Worm (Caenorhabditis elegans) whole organism, L3 larva: ENCODE results near the gene mrps-9.

Experiments
- R02D3.7 ChIP-seq: fragments of 150-350 bp; optimal IDR thresholded peaks from 2 replicates; lab custom pipeline; 2014; ENCODE audit warnings: missing biosample characterization, missing genetic modification characterization
- ZK546.5 ChIP-seq: sonication (generic microtip); optimal IDR thresholded peaks from 2 replicates; lab custom pipeline; 2017; ENCODE audit warnings: missing biosample characterization, missing genetic modification characterization
- aly-2 ChIP-seq: fragments of 150-350 bp; optimal IDR thresholded peaks from 2 replicates; lab custom pipeline; 2014; ENCODE audit warnings: missing biosample characterization, missing genetic modification characterization
- ama-1 ChIP-seq: fragments of 150-350 bp; optimal IDR thresholded peaks from 2 replicates; lab custom pipeline; 2018
- ceh-16 ChIP-seq: sonication (generic microtip); optimal IDR thresholded peaks from 2 replicates; lab custom pipeline; 2017; ENCODE audit warnings: missing biosample characterization, missing genetic modification characterization
- ceh-28 ChIP-seq: fragments of 150-350 bp; optimal IDR thresholded peaks from 2 replicates; lab custom pipeline; 2014; ENCODE audit warnings: missing biosample characterization, missing genetic modification reagents, missing genetic modification characterization
- ceh-82 ChIP-seq: fragments of 150-350 bp; optimal IDR thresholded peaks from 2 replicates; lab custom pipeline; 2014; ENCODE audit warnings: missing biosample characterization, missing genetic modification characterization
- ceh-9 ChIP-seq: sonication (generic microtip); optimal IDR thresholded peaks from 2 replicates; lab custom pipeline; 2018; ENCODE audit warnings: missing biosample characterization, missing genetic modification characterization
- daf-12 ChIP-seq: fragments of 150-350 bp; optimal IDR thresholded peaks from 2 replicates; lab custom pipeline; 2014; ENCODE audit warnings: missing biosample characterization, missing genetic modification reagents, missing genetic modification characterization
- egl-27 ChIP-seq: sonication (generic microtip); optimal IDR thresholded peaks from 4 replicates; lab custom pipeline; 2017; ENCODE audit warnings: missing biosample characterization, missing genetic modification reagents, missing genetic modification characterization
- egl-5 ChIP-seq: fragments of 150-350 bp; optimal IDR thresholded peaks from 2 replicates; lab custom pipeline; 2017; ENCODE audit warnings: missing biosample characterization, missing genetic modification reagents, missing genetic modification characterization, inconsistent platforms
- elt-1 ChIP-seq: fragments of 150-350 bp; optimal IDR thresholded peaks from 2 replicates; lab custom pipeline; 2014; ENCODE audit warnings: missing biosample characterization, missing genetic modification characterization
- elt-2 ChIP-seq: sonication (generic microtip); optimal IDR thresholded peaks from 2 replicates; lab custom pipeline; 2016; ENCODE audit warnings: missing genetic modification reagents, mild to moderate bottlenecking, missing genetic modification characterization, missing compliant biosample characterization
- elt-3 ChIP-seq, 3 experiments: fragments of 150-350 bp in 1 of 3; sonication (generic microtip) in 2 of 3; optimal IDR thresholded peaks; 2 replicates in 2 of 3; 4 replicates in 1 of 3; lab custom pipeline; 2014 to 2017; ENCODE audit warnings: missing biosample characterization in 3 of 3, missing genetic modification characterization in 3 of 3
- eor-1 ChIP-seq, 2 experiments: fragments of 150-350 bp; optimal IDR thresholded peaks; 2 replicates each; lab custom pipeline; 2014 to 2018; ENCODE audit warnings: missing biosample characterization in 2 of 2, missing genetic modification characterization in 2 of 2
- fkh-10 ChIP-seq: sonication (generic microtip); optimal IDR thresholded peaks from 2 replicates; lab custom pipeline; 2017; ENCODE audit warnings: missing biosample characterization, missing genetic modification reagents, missing genetic modification characterization
- fkh-2 ChIP-seq: fragments of 150-350 bp; optimal IDR thresholded peaks from 2 replicates; lab custom pipeline; 2014; ENCODE audit warnings: missing biosample characterization, missing genetic modification reagents, missing genetic modification characterization
- fos-1 ChIP-seq: fragments of 150-350 bp; optimal IDR thresholded peaks from 2 replicates; lab custom pipeline; 2014; ENCODE audit warnings: missing biosample characterization, missing genetic modification characterization
- hmg-11 ChIP-seq: sonication (generic microtip); optimal IDR thresholded peaks from 2 replicates; lab custom pipeline; 2016; ENCODE audit warnings: missing genetic modification characterization, missing compliant biosample characterization
- lin-15B ChIP-seq: fragments of 150-350 bp; optimal IDR thresholded peaks from 2 replicates; lab custom pipeline; 2014; ENCODE audit warnings: missing biosample characterization, missing genetic modification characterization
- lin-39 ChIP-seq: fragments of 150-350 bp; optimal IDR thresholded peaks from 2 replicates; lab custom pipeline; 2018; ENCODE audit warnings: missing biosample characterization, missing genetic modification reagents, missing genetic modification characterization
- mdl-1 ChIP-seq: fragments of 150-350 bp; optimal IDR thresholded peaks from 2 replicates; lab custom pipeline; 2014; ENCODE audit warnings: missing biosample characterization, missing genetic modification characterization
- mml-1 ChIP-seq: fragments of 150-350 bp; sonication (generic microtip); optimal IDR thresholded peaks from 3 replicates; lab custom pipeline; 2014; ENCODE audit warnings: missing biosample characterization, missing genetic modification characterization
- nfya-1 ChIP-seq: sonication (generic microtip); optimal IDR thresholded peaks from 2 replicates; lab custom pipeline; 2017; ENCODE audit warnings: missing genetic modification characterization, mild to moderate bottlenecking, missing compliant biosample characterization, antibody characterized with exemption, moderate library complexity; ENCODE audit not compliant: insufficient read depth
- nhr-11 ChIP-seq: fragments of 150-350 bp; optimal IDR thresholded peaks from 2 replicates; lab custom pipeline; 2014; ENCODE audit warnings: missing biosample characterization, missing genetic modification characterization
- nhr-12 ChIP-seq: fragments of 150-350 bp; optimal IDR thresholded peaks from 2 replicates; lab custom pipeline; 2014; ENCODE audit warnings: missing biosample characterization, missing genetic modification characterization
- nhr-237 ChIP-seq: fragments of 150-350 bp; optimal IDR thresholded peaks from 2 replicates; lab custom pipeline; 2014; ENCODE audit warnings: missing biosample characterization, missing genetic modification characterization
- nhr-25 ChIP-seq: sonication (generic microtip); optimal IDR thresholded peaks from 2 replicates; lab custom pipeline; 2017; ENCODE audit warnings: missing biosample characterization, missing genetic modification characterization
- nhr-43 ChIP-seq: sonication (generic microtip); optimal IDR thresholded peaks from 2 replicates; lab custom pipeline; 2016; ENCODE audit warnings: mild to moderate bottlenecking, missing genetic modification characterization, missing compliant biosample characterization; ENCODE audit not compliant: poor library complexity, severe bottlenecking
- nhr-67 ChIP-seq: fragments of 150-350 bp; optimal IDR thresholded peaks from 2 replicates; lab custom pipeline; 2014; ENCODE audit warnings: missing biosample characterization, missing genetic modification characterization
- nhr-76 ChIP-seq: fragments of 150-350 bp; sonication (generic microtip); optimal IDR thresholded peaks from 5 replicates; lab custom pipeline; 2014; ENCODE audit warnings: missing biosample characterization, missing genetic modification characterization
- nhr-77 ChIP-seq: fragments of 150-350 bp; optimal IDR thresholded peaks from 2 replicates; lab custom pipeline; 2014; ENCODE audit warnings: missing biosample characterization, missing genetic modification characterization
- pqm-1 ChIP-seq: fragments of 150-350 bp; optimal IDR thresholded peaks from 2 replicates; lab custom pipeline; 2017; ENCODE audit warnings: missing biosample characterization, missing genetic modification characterization, inconsistent platforms
- sea-2 ChIP-seq: fragments of 150-350 bp; sonication (generic microtip); optimal IDR thresholded peaks from 4 replicates; lab custom pipeline; 2014; ENCODE audit warnings: missing biosample characterization, missing genetic modification reagents, missing genetic modification characterization
- skn-1 ChIP-seq: fragments of 150-350 bp; optimal IDR thresholded peaks from 2 replicates; lab custom pipeline; 2014; ENCODE audit warnings: missing biosample characterization, missing genetic modification characterization
- snpc-4 ChIP-seq: fragments of 150-350 bp; optimal IDR thresholded peaks from 2 replicates; lab custom pipeline; 2014; ENCODE audit warnings: missing biosample characterization, missing genetic modification characterization
- tbx-2 ChIP-seq: sonication (generic microtip); optimal IDR thresholded peaks from 2 replicates; lab custom pipeline; 2016; ENCODE audit warnings: mild to moderate bottlenecking, missing genetic modification characterization, missing compliant biosample characterization
- unc-39 ChIP-seq: sonication (generic microtip); optimal IDR thresholded peaks from 4 replicates; lab custom pipeline; 2017; ENCODE audit warnings: missing biosample characterization, missing genetic modification characterization
- unc-62 ChIP-seq: fragments of 150-350 bp; sonication (generic microtip); optimal IDR thresholded peaks from 4 replicates; lab custom pipeline; 2014; ENCODE audit warnings: missing biosample characterization, missing genetic modification reagents, missing genetic modification characterization
- zag-1 ChIP-seq: fragments of 150-350 bp; optimal IDR thresholded peaks from 2 replicates; lab custom pipeline; 2014; ENCODE audit warnings: missing biosample characterization, missing genetic modification characterization
- ztf-11 ChIP-seq: fragments of 150-350 bp; optimal IDR thresholded peaks from 2 replicates; lab custom pipeline; 2014; ENCODE audit warnings: missing biosample characterization, missing genetic modification characterization
- ztf-4 ChIP-seq: fragments of 150-350 bp; optimal IDR thresholded peaks from 2 replicates; lab custom pipeline; 2014; ENCODE audit warnings: missing biosample characterization, missing genetic modification characterization

Gene mrps-9

DNA sequence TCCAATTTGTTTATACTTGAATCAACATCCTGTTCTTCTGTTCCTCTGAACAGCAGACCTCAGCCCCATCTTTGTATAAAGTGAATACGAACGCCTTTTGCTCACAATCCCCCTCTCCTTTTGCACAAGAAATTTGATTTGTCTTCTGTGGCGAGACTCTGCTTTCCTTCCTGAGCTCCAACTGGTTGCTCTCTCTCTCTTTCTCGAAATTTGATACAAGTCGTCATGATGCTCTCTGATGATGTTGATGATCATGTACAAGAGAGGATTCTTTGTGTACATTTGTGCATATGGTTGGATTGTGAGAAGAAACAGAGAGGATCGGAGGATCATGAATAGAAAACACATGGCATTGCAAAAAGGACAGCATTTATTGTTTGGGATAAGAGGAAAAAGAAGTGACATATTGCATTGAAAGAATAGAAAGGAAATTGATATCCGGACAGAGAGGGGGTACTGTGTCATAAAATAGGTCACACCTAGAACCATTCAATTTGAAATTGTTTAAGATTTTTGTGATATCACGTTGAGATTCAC lies 35.1 kb downstream of the mrps-9 start:
- TF ChIP-seq mdl-1 (tag; lab: Kevin White, UChicago) (no peak), ztf-11 (tag; lab: Kevin White, UChicago) (no peak), hmg-11 (tag; lab: Kevin White, UChicago) (no peak), R02D3.7 (tag; lab: Kevin White, UChicago) (no peak), elt-3 (tag; optimal IDR thresholded peaks at IDR 0.05; lab: Kevin White, UChicago) (no peak), nhr-67 (tag; lab: Kevin White, UChicago) (no peak), ceh-16 (tag; lab: Kevin White, UChicago) (no peak), lin-15B (tag; lab: Kevin White, UChicago) (no peak), elt-1 (no peak), ZK546.5 (tag; lab: Kevin White, UChicago) (no peak), nhr-43 (no peak)
- TF ChIP-seq, all 47 proteins: peak for 0

ce11 chrIII:8303440-8303839 lies 37.6 kb downstream of the mrps-9 start:
- TF ChIP-seq snpc-4 (tag; lab: Kevin White, UChicago) (no peak), ceh-16 (tag; lab: Kevin White, UChicago) (no peak), fkh-10 (no peak), ztf-11 (tag; lab: Kevin White, UChicago) (no peak), R02D3.7 (tag; lab: Kevin White, UChicago) (no peak), lin-39 (tag; lab: Kevin White, UChicago) (no peak), mml-1 (no peak)
- TF ChIP-seq, all 47 proteins: peak for 0

DNA sequence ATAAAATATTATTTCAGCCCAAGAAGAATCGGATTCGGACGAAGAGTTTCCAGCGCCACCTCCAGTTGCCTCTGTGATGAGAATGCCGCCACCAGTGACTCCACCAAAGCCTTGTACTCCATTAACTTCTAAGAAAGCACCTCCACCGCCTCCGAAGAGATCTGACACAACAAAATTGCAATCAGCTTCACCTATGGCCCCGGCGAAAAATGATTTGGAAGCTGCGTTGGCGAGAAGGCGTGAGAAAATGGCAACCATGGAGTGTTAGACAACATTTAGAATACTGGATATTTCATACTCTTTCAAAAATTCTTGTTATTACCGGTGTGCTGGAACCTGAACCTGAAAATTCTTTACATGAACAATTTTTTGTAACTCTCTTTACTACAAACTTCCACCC lies 39.4 kb downstream of the mrps-9 start:
- TF ChIP-seq ceh-82 (tag; lab: Kevin White, UChicago) (no peak), ama-1 (no peak), zag-1 (tag; lab: Kevin White, UChicago) (no peak), sea-2 (no peak), nhr-77 (tag; lab: Kevin White, UChicago) (no peak), unc-62 (no peak), lin-39 (tag; lab: Kevin White, UChicago) (no peak), nhr-12 (tag; lab: Kevin White, UChicago) (no peak)

DNA sequence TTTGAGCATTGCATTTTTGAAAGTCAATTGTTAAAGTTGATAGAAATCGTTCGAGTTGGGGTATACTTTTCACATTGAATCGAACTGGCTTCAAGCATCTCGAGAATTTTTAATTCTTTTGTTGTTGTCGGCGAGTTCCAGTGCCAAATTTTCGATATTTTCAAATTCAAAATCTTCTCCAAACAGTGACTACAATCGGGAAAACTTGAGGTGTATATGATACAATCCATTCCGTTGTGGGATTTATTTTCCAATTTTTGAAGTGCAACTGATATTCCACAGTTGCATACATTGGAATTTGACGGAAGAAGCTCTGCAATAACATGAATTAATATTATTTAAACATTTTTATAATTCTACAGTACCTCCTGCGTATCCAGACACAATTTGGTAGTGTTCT lies 40.0 kb downstream of the mrps-9 start:
- TF ChIP-seq mml-1 = no peak
- TF ChIP-seq ceh-9 (tag; lab: Kevin White, UChicago) = no peak
- TF ChIP-seq ZK546.5 (tag; lab: Kevin White, UChicago) = no peak
- TF ChIP-seq unc-39 (tag; lab: Kevin White, UChicago) = no peak
- TF ChIP-seq nfya-1 (tag; lab: Kevin White, UChicago) = no peak
- TF ChIP-seq nhr-12 (tag; lab: Kevin White, UChicago) = no peak
- TF ChIP-seq nhr-25 (tag; lab: Kevin White, UChicago) = no peak
- no peak for TF ChIP-seq R02D3.7 (tag; lab: Kevin White, UChicago)
- TF ChIP-seq fkh-2 (tag; lab: Kevin White, UChicago) = no peak
- no peak for TF ChIP-seq fos-1 (tag; lab: Kevin White, UChicago)
- TF ChIP-seq eor-1 (tag; optimal IDR thresholded peaks at IDR 0.05; lab: Kevin White, UChicago) = no peak
- TF ChIP-seq lin-39 (tag; lab: Kevin White, UChicago) = no peak
- no peak for TF ChIP-seq elt-2 (tag; lab: Kevin White, UChicago)
- no peak for TF ChIP-seq fkh-10
- no peak for TF ChIP-seq unc-62
- no peak for TF ChIP-seq nhr-76 (tag; lab: Kevin White, UChicago)
- no peak for TF ChIP-seq snpc-4 (tag; lab: Kevin White, UChicago)
- no peak for TF ChIP-seq ztf-11 (tag; lab: Kevin White, UChicago)
- no peak for TF ChIP-seq ama-1
- no peak for TF ChIP-seq ztf-4

DNA sequence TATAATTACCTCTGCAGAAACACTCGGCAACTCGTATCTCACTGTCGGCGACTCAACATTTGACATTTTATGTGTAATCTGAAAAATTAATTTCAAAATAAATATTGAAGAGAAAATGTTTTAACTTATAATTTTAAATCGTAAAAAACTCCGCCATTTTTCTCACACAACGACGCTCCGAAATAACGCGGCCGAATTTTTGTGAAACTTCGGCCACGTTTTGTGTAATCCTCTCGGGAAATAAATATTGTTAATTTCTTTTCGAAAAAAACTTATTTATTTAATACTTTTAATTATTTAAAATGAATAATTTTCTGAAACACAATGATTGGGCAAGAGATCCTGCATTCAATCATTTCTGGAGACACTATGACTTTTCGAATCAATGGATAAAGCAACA lies 41.5 kb downstream of the mrps-9 start, which contains the start of the genes F10E9.7 and F10E9.5:
F10E9.7 (minus strand) TSS at position 86 of the 400 bp plus-strand sequence.
F10E9.5 (plus strand) TSS at position 237 of the 400 bp plus-strand sequence.
- TF ChIP-seq ztf-4 (no peak), nhr-11 (tag; lab: Kevin White, UChicago) (no peak), mml-1 (no peak), elt-1 (peak; percentile 17), eor-1 (tag; optimal IDR thresholded peaks at IDR 0.05; lab: Kevin White, UChicago) (peak in 1 of 2 experiments; percentile 49), nhr-12 (tag; lab: Kevin White, UChicago) (no peak), ZK546.5 (tag; lab: Kevin White, UChicago) (no peak), skn-1 (tag; lab: Kevin White, UChicago) (peak; percentile 58), daf-12 (tag; lab: Kevin White, UChicago) (no peak), fkh-10 (peak; percentile 30), nhr-67 (tag; lab: Kevin White, UChicago) (peak; percentile 60), aly-2 (tag; lab: Kevin White, UChicago) (no peak), ama-1 (no peak), nhr-25 (tag; lab: Kevin White, UChicago) (peak; percentile 57), lin-39 (tag; lab: Kevin White, UChicago) (peak; percentile 62), elt-3 (tag; optimal IDR thresholded peaks at IDR 0.05; lab: Kevin White, UChicago) (no peak), nfya-1 (tag; lab: Kevin White, UChicago) (peak; percentile 89), egl-5 (tag; lab: Kevin White, UChicago) (peak; percentile 68), nhr-43 (peak; percentile 97), fos-1 (tag; lab: Kevin White, UChicago) (no peak), sea-2 (no peak), zag-1 (tag; lab: Kevin White, UChicago) (no peak), nhr-237 (tag; lab: Kevin White, UChicago) (no peak), tbx-2 (tag; lab: Kevin White, UChicago) (peak; percentile 56), egl-27 (tag; lab: Kevin White, UChicago) (no peak), pqm-1 (tag; lab: Kevin White, UChicago) (peak; percentile 27), mdl-1 (tag; lab: Kevin White, UChicago) (no peak), ceh-28 (tag; lab: Kevin White, UChicago) (peak; percentile 32)
